Fruit fly (Drosophila melanogaster): ENCODE results near the gene CG34297.

The CG34297 gene

DNA sequence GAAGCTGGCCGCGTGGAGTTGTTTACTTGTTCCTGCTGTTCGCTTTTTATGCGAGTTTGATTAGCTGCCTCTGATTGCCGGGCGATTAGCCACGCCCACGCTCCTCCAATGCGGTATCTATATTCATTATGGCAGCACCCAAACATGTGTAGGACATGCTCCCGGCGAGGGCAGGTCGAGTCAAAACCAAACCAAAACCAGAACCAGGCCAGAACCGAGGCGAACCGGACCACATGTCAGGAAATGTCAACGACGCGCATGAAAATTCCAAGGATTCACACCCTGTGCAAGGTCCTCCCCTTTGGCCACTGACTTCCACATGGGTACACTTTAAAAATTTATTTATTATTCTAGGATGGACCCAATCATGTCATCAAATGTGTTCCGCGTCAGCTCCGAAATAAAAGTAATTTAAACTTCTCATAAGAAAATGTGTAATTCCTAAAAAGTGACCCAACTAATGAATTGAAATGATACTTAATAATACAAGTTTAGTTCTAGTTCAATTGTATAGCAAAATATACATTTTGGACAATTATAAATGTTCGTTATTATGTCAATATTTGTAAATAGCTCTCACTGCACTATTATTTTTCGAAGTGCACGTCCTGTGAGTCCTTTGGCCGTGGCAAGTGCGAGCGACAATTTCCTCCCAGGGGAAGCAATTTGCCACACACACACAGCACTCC lies 3.8 kb upstream of the CG34297 start:
- no peak for TF ChIP-seq noc (tag; optimal IDR thresholded peaks at IDR 0.05)

DNA sequence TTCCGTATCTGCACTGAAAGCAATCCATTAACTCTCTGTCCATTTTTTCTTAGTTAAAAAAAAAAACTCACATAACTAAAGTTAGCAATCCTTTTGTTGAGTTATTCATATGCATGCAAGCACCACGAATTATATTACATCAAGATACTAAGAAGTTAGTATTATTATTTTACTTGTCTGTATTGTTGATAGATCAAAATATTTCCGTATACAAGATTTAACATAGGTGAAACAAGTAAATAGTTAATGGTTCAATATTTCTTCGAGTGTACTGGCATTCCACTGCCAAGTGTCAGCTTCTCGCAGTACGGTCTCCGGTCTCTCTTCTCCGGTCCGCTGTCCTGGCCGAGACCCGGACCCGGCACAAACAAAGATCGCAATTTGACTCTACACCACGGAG lies 1.6 kb downstream of the CG34297 start:
- TF ChIP-seq noc (tag; optimal IDR thresholded peaks at IDR 0.05): no peak

DNA sequence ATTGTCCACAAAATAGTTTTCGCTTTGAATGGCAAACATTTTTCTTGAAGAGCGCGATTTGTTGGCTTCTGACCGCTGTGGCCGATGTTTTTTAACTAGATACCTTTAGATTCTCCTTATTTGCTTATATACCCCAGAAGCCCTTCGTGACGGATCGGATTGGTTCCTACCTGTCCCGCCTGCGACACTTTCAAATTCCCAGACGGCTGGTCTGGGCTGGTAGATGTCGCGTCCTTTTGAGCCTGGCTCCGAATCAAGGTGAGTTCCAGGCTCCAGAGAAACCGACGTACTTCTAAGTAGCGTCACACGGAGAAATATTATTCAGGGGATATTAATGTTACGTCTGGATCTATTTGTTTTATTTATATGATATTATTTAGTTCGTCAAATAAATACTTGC lies 3.8 kb downstream of the CG34297 start, which contains the start of gene zen2:
Gene zen2, minus strand, starts transcription at position 101 of the 400 bp plus-strand sequence.
- TF ChIP-seq noc (tag; optimal IDR thresholded peaks at IDR 0.05): no peak

DNA sequence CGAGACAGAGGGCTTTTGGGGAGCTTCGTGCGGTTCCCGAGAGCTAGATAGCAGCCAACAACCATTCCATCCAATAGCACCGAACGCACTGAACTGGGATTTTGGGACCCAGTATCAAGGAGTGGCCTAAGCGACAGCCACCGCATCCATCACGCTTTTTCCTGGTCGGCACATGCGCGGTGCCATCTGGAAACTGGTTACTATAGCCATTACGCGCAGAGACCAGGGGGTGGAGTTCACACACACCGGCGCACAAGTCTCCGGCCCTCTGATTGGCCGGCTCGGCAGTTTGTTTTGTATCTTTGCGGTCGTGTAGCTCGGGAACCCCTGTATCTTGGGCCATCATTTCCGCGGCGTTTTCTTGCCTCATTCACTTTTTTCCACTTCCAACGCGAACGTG lies 5.8 kb downstream of the CG34297 start, which contains the start of gene pb:
Gene pb, minus strand, starts transcription at position 81 of the 400 bp plus-strand sequence.
- no peak for TF ChIP-seq noc (tag; optimal IDR thresholded peaks at IDR 0.05)

DNA sequence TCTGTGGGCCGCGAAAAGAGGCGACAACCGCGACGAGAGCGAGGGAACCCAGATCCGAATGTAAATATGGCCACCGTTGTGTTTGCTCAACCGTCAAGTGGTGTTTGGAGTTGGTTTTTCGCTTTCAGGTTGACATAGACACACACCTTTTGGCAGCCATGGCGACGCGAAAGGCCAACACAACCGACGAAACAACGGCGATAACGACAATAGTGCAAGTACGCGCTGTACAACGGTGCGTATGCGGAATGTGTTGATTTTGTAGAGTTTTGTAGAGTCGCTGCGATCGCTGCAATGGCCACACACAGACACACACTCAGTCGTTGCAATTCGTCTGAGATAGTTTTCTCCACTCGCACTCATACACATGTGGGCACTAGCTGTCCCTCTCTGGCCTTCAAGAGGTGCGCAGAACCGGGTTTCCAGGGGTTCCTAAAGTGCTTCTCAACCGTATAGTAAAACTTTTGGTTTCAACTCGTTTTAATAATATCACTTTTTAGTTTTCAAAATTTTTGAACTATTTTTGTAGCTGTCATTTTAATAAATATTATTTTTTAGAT lies 6.3 kb downstream of the CG34297 start:
- TF ChIP-seq noc (tag; optimal IDR thresholded peaks at IDR 0.05): no peak

DNA sequence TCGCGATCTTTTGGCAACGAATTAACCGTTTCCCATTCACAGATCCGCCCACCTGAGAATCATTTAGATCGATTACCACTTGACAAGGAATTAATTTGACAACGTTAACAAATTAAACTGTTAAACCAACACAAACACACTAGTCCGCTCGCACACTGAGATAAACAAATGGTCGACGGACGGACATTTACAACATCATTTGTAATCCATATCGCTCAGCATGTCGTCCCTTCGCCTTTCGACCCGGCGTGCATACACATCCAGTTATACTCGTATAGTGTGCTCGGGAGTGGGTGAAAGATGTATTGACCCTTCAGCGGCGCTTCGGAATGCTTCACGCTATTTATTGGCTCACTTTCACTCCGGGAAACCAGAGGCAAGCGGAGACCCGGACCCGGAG lies 12.1 kb downstream of the CG34297 start:
- no peak for TF ChIP-seq noc (tag; optimal IDR thresholded peaks at IDR 0.05)

DNA sequence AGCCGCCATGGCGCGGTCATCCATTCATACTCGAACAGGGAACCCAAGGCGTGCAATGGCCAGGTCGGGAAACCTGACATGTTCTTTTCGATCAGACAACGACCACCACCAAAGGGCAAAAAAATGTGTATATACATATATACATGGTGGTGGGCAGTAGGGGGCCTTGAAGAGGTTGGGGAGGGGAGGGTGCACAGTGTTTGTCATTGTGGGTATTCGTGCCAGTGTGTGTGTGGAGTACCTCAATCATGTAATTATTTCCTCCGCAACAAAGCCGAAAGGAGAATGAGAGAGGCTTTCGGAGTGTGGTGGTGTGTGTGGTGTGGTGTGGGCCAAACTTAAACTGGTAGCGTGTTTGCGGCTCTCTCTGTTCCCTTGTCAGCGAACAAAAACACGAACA lies 21.7 kb downstream of the CG34297 start:
- no peak for TF ChIP-seq noc (tag; optimal IDR thresholded peaks at IDR 0.05)

DNA sequence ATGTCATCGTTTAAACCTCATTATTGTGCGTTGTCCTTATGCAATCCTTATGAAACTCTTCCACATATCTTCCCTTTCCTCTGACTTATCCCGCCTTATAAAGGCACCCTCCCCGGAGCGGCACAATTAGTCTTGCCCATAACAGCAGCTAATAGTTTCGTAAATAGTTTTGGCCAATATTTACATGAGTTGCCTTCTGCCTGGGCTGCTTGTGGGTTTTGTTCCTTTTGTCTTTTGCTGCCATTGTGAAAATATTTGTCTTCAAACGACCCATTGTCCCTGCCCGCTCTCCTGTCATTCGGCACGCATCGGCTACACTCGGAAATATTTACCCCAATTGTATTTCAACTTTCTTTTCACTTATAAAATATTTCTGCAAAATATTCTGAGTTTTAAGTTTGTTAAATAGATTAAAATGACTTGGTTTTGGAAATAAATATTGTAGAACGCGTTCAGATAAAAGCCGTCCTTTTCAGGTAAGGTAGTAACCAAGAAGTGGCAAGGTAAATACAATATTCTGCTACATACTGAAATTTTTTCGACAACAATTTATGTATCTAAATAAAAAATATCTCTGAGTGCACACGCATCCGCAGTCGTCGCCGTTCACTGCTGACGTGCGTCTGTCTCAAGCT lies 24.2 kb downstream of the CG34297 start:
- no peak for TF ChIP-seq noc (tag; optimal IDR thresholded peaks at IDR 0.05)

DNA sequence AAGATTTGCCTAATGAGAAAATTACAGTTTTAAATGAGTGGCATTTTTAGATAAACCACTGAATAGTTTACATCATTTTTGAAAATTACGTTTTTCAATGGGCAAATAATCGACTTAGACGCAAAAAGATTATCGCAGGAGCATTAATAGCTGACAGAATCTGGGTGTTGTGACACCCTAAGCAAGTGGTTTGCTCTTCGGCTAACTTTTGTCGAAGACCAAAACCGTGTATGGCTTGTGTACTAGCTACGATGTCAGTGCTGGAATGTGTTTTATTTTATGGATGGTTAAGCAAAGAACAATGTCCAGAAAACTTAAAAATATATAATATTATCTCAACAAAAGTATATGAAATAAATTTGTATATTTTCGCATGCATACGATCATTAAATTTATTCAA lies 38.9 kb downstream of the CG34297 start:
- TF ChIP-seq noc (tag; optimal IDR thresholded peaks at IDR 0.05): no peak

DNA sequence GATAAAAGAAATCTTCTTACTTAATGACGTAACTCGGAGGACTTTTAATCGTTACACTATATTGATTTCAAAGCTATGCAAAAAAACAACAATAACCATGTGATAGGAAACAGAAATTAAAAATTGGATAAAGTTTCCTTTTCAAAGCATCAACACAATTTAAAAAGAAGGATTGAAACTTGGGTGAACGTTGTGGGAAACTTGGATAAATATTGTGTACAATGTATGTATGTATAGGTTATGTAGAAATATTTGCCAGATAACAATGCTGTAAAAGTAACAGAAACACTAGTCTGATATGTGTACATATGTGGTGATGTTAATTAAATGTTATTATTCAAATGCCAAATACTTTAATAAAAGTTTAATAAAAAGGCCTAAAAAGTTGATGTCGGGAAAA lies 41.5 kb downstream of the CG34297 start:
- TF ChIP-seq noc (tag; optimal IDR thresholded peaks at IDR 0.05): no peak

DNA sequence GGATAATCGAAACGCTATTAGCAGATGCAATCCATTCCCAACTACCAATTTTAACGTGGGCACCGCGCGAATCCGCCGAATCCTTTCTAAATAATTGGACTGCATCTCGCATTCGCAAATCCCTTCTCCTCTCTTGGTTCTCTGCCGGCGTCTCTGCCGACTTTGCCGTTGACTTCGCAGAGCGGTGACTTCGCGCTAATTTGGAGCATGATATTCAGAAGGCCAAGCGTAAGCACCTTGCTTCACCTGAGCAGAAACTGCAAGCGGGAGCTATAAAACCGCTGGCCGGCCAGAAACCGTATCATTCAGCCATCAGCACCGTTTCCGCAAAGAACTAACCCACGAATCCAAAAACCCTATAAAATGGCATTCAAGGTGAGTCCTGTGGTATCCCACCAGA lies 44.0 kb downstream of the CG34297 start, which contains the start of gene Ccp84Aa:
Gene Ccp84Aa, plus strand, starts transcription at position 301 of the 400 bp plus-strand sequence.
- TF ChIP-seq noc (tag; optimal IDR thresholded peaks at IDR 0.05): no peak

DNA sequence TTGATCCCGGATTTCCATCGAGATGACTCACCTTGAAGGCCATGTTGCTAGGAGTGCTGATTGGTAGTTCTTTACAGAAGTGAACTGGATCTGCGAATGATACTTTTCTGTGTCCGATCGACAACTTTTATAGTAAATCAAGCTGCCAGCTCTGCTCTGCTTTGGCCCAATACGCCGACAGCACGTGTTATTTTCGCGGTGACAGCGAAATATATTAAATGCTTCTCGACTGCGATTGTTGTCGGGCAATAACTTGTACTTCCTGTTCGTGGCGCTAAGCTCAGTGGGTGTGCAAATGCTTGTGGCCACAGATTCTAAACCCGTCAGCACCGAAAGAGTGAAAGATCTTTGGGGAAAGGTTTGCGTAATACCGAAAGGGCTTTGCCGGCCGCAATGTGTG lies 45.0 kb downstream of the CG34297 start, which contains the start of gene Ccp84Ab:
Gene Ccp84Ab, minus strand, starts transcription at position 101 of the 400 bp plus-strand sequence.
- TF ChIP-seq noc (tag; optimal IDR thresholded peaks at IDR 0.05): no peak

Measured in whole organism, larva.